Worm (Caenorhabditis elegans) whole organism, mixed stage, embryonic: ENCODE measurements around the gene mec-12.
A peak's percentile ranks its signal among the peaks of the same experiment; 100 is the strongest.

ENCODE experiments used
- M03D4.4 ChIP-seq: sonication (generic microtip); optimal IDR thresholded peaks from 2 replicates; lab custom pipeline; 2017; ENCODE audit warnings: mild to moderate bottlenecking, missing genetic modification characterization, missing compliant biosample characterization
- bed-3 ChIP-seq: fragments of 200-800 bp; sonication (Bioruptor generic); optimal IDR thresholded peaks from 3 replicates; lab custom pipeline; 2018; ENCODE audit warnings: mild to moderate bottlenecking, missing genetic modification characterization, moderate library complexity, missing compliant biosample characterization
- blmp-1 ChIP-seq: fragments of 150-350 bp; optimal IDR thresholded peaks from 2 replicates; lab custom pipeline; 2014; ENCODE audit warnings: missing biosample characterization, missing genetic modification characterization
- ceh-39 ChIP-seq: fragments of 150-350 bp; optimal IDR thresholded peaks from 2 replicates; lab custom pipeline; 2014; ENCODE audit warnings: missing biosample characterization, missing genetic modification characterization
- ceh-43 ChIP-seq: fragments of 200-800 bp; sonication (Bioruptor generic); optimal IDR thresholded peaks from 2 replicates; lab custom pipeline; 2018; ENCODE audit warnings: mild to moderate bottlenecking, missing genetic modification characterization, moderate library complexity, missing compliant biosample characterization
- ceh-83 ChIP-seq: fragments of 200-800 bp; sonication (Bioruptor generic); optimal IDR thresholded peaks from 2 replicates; lab custom pipeline; 2018; ENCODE audit warnings: mild to moderate bottlenecking, missing genetic modification characterization, missing compliant biosample characterization
- ces-1 ChIP-seq: fragments of 150-350 bp; optimal IDR thresholded peaks from 2 replicates; lab custom pipeline; 2014; ENCODE audit warnings: missing biosample characterization, missing genetic modification reagents, missing genetic modification characterization
- cnd-1 ChIP-seq: fragments of 200-800 bp; sonication (Bioruptor generic); optimal IDR thresholded peaks from 2 replicates; lab custom pipeline; 2018; ENCODE audit warnings: mild to moderate bottlenecking, missing genetic modification characterization, missing compliant biosample characterization
- elt-1 ChIP-seq: sonication (generic microtip); optimal IDR thresholded peaks from 2 replicates; lab custom pipeline; 2017; ENCODE audit warnings: missing genetic modification characterization, mild to moderate bottlenecking, missing compliant biosample characterization, antibody characterized with exemption, moderate library complexity, borderline replicate concordance; ENCODE audit not compliant: insufficient read depth
- elt-3 ChIP-seq: fragments of 150-350 bp; optimal IDR thresholded peaks from 2 replicates; lab custom pipeline; 2014; ENCODE audit warnings: missing biosample characterization, missing genetic modification characterization
- flh-1 ChIP-seq: fragments of 200-800 bp; sonication (Bioruptor generic); optimal IDR thresholded peaks from 2 replicates; lab custom pipeline; 2018; ENCODE audit warnings: mild to moderate bottlenecking, missing genetic modification characterization, moderate library complexity, missing compliant biosample characterization
- ham-2 ChIP-seq: fragments of 200-800 bp; sonication (Bioruptor generic); optimal IDR thresholded peaks from 2 replicates; lab custom pipeline; 2018; ENCODE audit warnings: mild to moderate bottlenecking, missing genetic modification characterization, missing compliant biosample characterization
- hlh-1 ChIP-seq: fragments of 150-350 bp; optimal IDR thresholded peaks from 2 replicates; lab custom pipeline; 2014; ENCODE audit warnings: missing biosample characterization, missing genetic modification reagents, missing genetic modification characterization
- lin-13 ChIP-seq: fragments of 150-350 bp; optimal IDR thresholded peaks from 2 replicates; lab custom pipeline; 2014; ENCODE audit warnings: missing biosample characterization, missing genetic modification characterization
- lin-32 ChIP-seq: fragments of 200-800 bp; sonication (Bioruptor generic); optimal IDR thresholded peaks from 2 replicates; lab custom pipeline; 2018; ENCODE audit warnings: mild to moderate bottlenecking, missing genetic modification characterization, missing compliant biosample characterization
- lsy-2 ChIP-seq: fragments of 150-350 bp; optimal IDR thresholded peaks from 2 replicates; lab custom pipeline; 2014; ENCODE audit warnings: missing biosample characterization, missing genetic modification characterization
- mab-5 ChIP-seq: fragments of 150-350 bp; optimal IDR thresholded peaks from 2 replicates; lab custom pipeline; 2014; ENCODE audit warnings: missing biosample characterization, missing genetic modification characterization
- mep-1 ChIP-seq: fragments of 150-350 bp; optimal IDR thresholded peaks from 2 replicates; lab custom pipeline; 2017; ENCODE audit warnings: missing biosample characterization, missing genetic modification reagents, missing genetic modification characterization, inconsistent platforms
- mls-2 ChIP-seq: sonication (generic microtip); optimal IDR thresholded peaks from 2 replicates; lab custom pipeline; 2016; ENCODE audit warnings: mild to moderate bottlenecking, missing genetic modification characterization, moderate library complexity, missing compliant biosample characterization
- nhr-12 ChIP-seq: fragments of 150-350 bp; optimal IDR thresholded peaks from 2 replicates; lab custom pipeline; 2014; ENCODE audit warnings: missing biosample characterization, missing genetic modification characterization
- nhr-2 ChIP-seq: fragments of 150-350 bp; optimal IDR thresholded peaks from 2 replicates; lab custom pipeline; 2014; ENCODE audit warnings: missing biosample characterization, missing genetic modification characterization
- nhr-237 ChIP-seq: fragments of 150-350 bp; optimal IDR thresholded peaks from 2 replicates; lab custom pipeline; 2014; ENCODE audit warnings: missing biosample characterization, missing genetic modification characterization
- pha-4 ChIP-seq: fragments of 150-350 bp; optimal IDR thresholded peaks from 2 replicates; lab custom pipeline; 2018; ENCODE audit warnings: missing biosample characterization, missing genetic modification reagents, missing genetic modification characterization
- sem-2 ChIP-seq: fragments of 200-800 bp; sonication (Bioruptor generic); optimal IDR thresholded peaks from 2 replicates; lab custom pipeline; 2018; ENCODE audit warnings: mild to moderate bottlenecking, missing genetic modification characterization, missing compliant biosample characterization
- snpc-4 ChIP-seq: fragments of 150-350 bp; optimal IDR thresholded peaks from 2 replicates; lab custom pipeline; 2014; ENCODE audit warnings: missing biosample characterization, missing genetic modification characterization
- tbx-8 ChIP-seq: fragments of 200-800 bp; sonication (Bioruptor generic); optimal IDR thresholded peaks from 2 replicates; lab custom pipeline; 2018; ENCODE audit warnings: mild to moderate bottlenecking, missing genetic modification characterization, moderate library complexity, missing compliant biosample characterization
- unc-120 ChIP-seq: sonication (generic microtip); optimal IDR thresholded peaks from 2 replicates; lab custom pipeline; 2017; ENCODE audit warnings: missing genetic modification characterization, missing compliant biosample characterization; ENCODE audit not compliant: poor library complexity, severe bottlenecking
- unc-39 ChIP-seq: fragments of 150-350 bp; optimal IDR thresholded peaks from 2 replicates; lab custom pipeline; 2014; ENCODE audit warnings: missing biosample characterization, missing genetic modification characterization
- unc-62 ChIP-seq: fragments of 150-350 bp; optimal IDR thresholded peaks from 2 replicates; lab custom pipeline; 2014; ENCODE audit warnings: missing biosample characterization, missing genetic modification reagents, missing genetic modification characterization
- zip-8 ChIP-seq: fragments of 150-350 bp; optimal IDR thresholded peaks from 2 replicates; lab custom pipeline; 2014; ENCODE audit warnings: missing biosample characterization, missing genetic modification characterization
- ztf-11 ChIP-seq: fragments of 150-350 bp; optimal IDR thresholded peaks from 2 replicates; lab custom pipeline; 2014; ENCODE audit warnings: missing biosample characterization, missing genetic modification characterization

Gene mec-12

ce11 chrIII:3127613-3128012, 11.4 kb downstream of the mec-12 start:
- peak; percentile 33 for TF ChIP-seq mep-1 (tag; lab: Kevin White, UChicago)
- no peak for TF ChIP-seq ztf-11 (tag; lab: Kevin White, UChicago)
- TF ChIP-seq ceh-39 (tag; lab: Kevin White, UChicago), result peak; percentile 32
- no peak for TF ChIP-seq hlh-1 (tag; lab: Kevin White, UChicago)

ce11 chrIII:3127074-3127596, 11.9 kb downstream of the mec-12 start, which contains the start of gene nipa-1:
nipa-1 (minus strand) TSS chrIII:3127124.
- TF ChIP-seq ztf-11 (tag; lab: Kevin White, UChicago) (no peak), ceh-43 (GFP tag; lab: Kevin White, UChicago) (no peak), snpc-4 (tag; lab: Kevin White, UChicago) (no peak), bed-3 (GFP tag; lab: Kevin White, UChicago) (no peak), mls-2 (tag; lab: Kevin White, UChicago) (no peak), elt-3 (no peak), nhr-2 (tag; lab: Kevin White, UChicago) (no peak), M03D4.4 (no peak), nhr-12 (tag; lab: Kevin White, UChicago) (no peak), ham-2 (GFP tag; lab: Kevin White, UChicago) (no peak), ces-1 (GFP tag; lab: Kevin White, UChicago) (no peak), lsy-2 (tag; lab: Kevin White, UChicago) (no peak), mab-5 (tag; lab: Kevin White, UChicago) (no peak), lin-13 (tag; lab: Kevin White, UChicago) (no peak), nhr-237 (tag; lab: Kevin White, UChicago) (no peak), mep-1 (tag; lab: Kevin White, UChicago) (no peak), unc-120 (no peak), elt-1 (tag; lab: Kevin White, UChicago) (no peak), sem-2 (no peak), ceh-83 (GFP tag; lab: Kevin White, UChicago) (no peak)
- TF ChIP-seq, all 35 proteins: peak for 0

ce11 chrIII:3124209-3124786, 14.7 kb downstream of the mec-12 start:
- no peak for TF ChIP-seq nhr-12 (tag; lab: Kevin White, UChicago)
- TF ChIP-seq unc-62 (GFP tag; lab: Kevin White, UChicago), result no peak
- TF ChIP-seq ztf-11 (tag; lab: Kevin White, UChicago), result no peak
- TF ChIP-seq ces-1 (GFP tag; lab: Kevin White, UChicago), result no peak
- no peak for TF ChIP-seq flh-1 (GFP tag; lab: Kevin White, UChicago)
- TF ChIP-seq M03D4.4, result no peak
- TF ChIP-seq lin-32 (GFP tag; lab: Kevin White, UChicago), result no peak
- TF ChIP-seq pha-4, result no peak
- no peak for TF ChIP-seq hlh-1 (tag; lab: Kevin White, UChicago)
- TF ChIP-seq tbx-8, result no peak
- TF ChIP-seq blmp-1 (tag; lab: Kevin White, UChicago), result no peak
- no peak for TF ChIP-seq lsy-2 (tag; lab: Kevin White, UChicago)
- no peak for TF ChIP-seq sem-2
- no peak for TF ChIP-seq mep-1 (tag; lab: Kevin White, UChicago)
- no peak for TF ChIP-seq nhr-2 (tag; lab: Kevin White, UChicago)
- TF ChIP-seq elt-3, result no peak
- TF ChIP-seq mab-5 (tag; lab: Kevin White, UChicago), result no peak
- no peak for TF ChIP-seq nhr-237 (tag; lab: Kevin White, UChicago)
- no peak for TF ChIP-seq cnd-1 (tag; lab: Kevin White, UChicago)

ce11 chrIII:3119972-3120371, 19.1 kb downstream of the mec-12 start:
- TF ChIP-seq nhr-2 (tag; lab: Kevin White, UChicago) (no peak), pha-4 (no peak), ham-2 (GFP tag; lab: Kevin White, UChicago) (no peak), elt-3 (no peak), mep-1 (tag; lab: Kevin White, UChicago) (no peak), flh-1 (GFP tag; lab: Kevin White, UChicago) (no peak)

ce11 chrIII:3116969-3117368, 22.1 kb downstream of the mec-12 start:
- TF ChIP-seq lsy-2 (tag; lab: Kevin White, UChicago) (no peak), mab-5 (tag; lab: Kevin White, UChicago) (no peak), unc-120 (no peak), cnd-1 (tag; lab: Kevin White, UChicago) (no peak), unc-62 (GFP tag; lab: Kevin White, UChicago) (no peak), mls-2 (tag; lab: Kevin White, UChicago) (no peak), bed-3 (GFP tag; lab: Kevin White, UChicago) (no peak), nhr-237 (tag; lab: Kevin White, UChicago) (no peak), snpc-4 (tag; lab: Kevin White, UChicago) (no peak), ceh-83 (GFP tag; lab: Kevin White, UChicago) (no peak), ces-1 (GFP tag; lab: Kevin White, UChicago) (no peak), M03D4.4 (no peak), tbx-8 (no peak), zip-8 (tag; lab: Kevin White, UChicago) (no peak), elt-3 (no peak), sem-2 (no peak), nhr-2 (tag; lab: Kevin White, UChicago) (no peak), unc-39 (tag; lab: Kevin White, UChicago) (no peak), lin-32 (GFP tag; lab: Kevin White, UChicago) (no peak), ceh-43 (GFP tag; lab: Kevin White, UChicago) (no peak)
